Worm (Caenorhabditis elegans) whole organism, L2 larva: Measurements from ENCODE around the gene F32E10.9.
A peak's percentile ranks its signal among the peaks of the same experiment; 100 is the strongest.

ENCODE experiments used
- C34F6.9 ChIP-seq: fragments of 150-350 bp; optimal IDR thresholded peaks from 2 replicates; lab custom pipeline; 2014; ENCODE audit warnings: missing biosample characterization, missing genetic modification characterization
- alr-1 ChIP-seq: fragments of 150-350 bp; optimal IDR thresholded peaks from 2 replicates; lab custom pipeline; 2014; ENCODE audit warnings: missing biosample characterization, missing genetic modification characterization
- blmp-1 ChIP-seq: sonication (generic microtip); optimal IDR thresholded peaks from 2 replicates; lab custom pipeline; 2017; ENCODE audit warnings: missing genetic modification characterization, mild to moderate bottlenecking, missing compliant biosample characterization, antibody characterized with exemption, moderate library complexity; ENCODE audit not compliant: insufficient read depth
- mab-5 ChIP-seq: fragments of 150-350 bp; optimal IDR thresholded peaks from 2 replicates; lab custom pipeline; 2014; ENCODE audit warnings: missing biosample characterization, missing genetic modification characterization
- mdl-1 ChIP-seq, 2 experiments: fragments of 150-350 bp in 1 of 2; sonication (generic microtip) in 1 of 2; optimal IDR thresholded peaks; 2 replicates each; lab custom pipeline; 2017; ENCODE audit warnings: missing biosample characterization in 2 of 2, missing genetic modification characterization in 2 of 2
- nhr-11 ChIP-seq: fragments of 150-350 bp; optimal IDR thresholded peaks from 2 replicates; lab custom pipeline; 2014; ENCODE audit warnings: missing biosample characterization, missing genetic modification characterization
- nhr-77 ChIP-seq: fragments of 150-350 bp; optimal IDR thresholded peaks from 2 replicates; lab custom pipeline; 2014; ENCODE audit warnings: missing biosample characterization, missing genetic modification characterization
- unc-39 ChIP-seq: fragments of 150-350 bp; optimal IDR thresholded peaks from 2 replicates; lab custom pipeline; 2014; ENCODE audit warnings: missing biosample characterization, missing genetic modification characterization
- ztf-4 ChIP-seq: fragments of 150-350 bp; optimal IDR thresholded peaks from 2 replicates; lab custom pipeline; 2014; ENCODE audit warnings: missing biosample characterization, missing genetic modification characterization

DNA sequence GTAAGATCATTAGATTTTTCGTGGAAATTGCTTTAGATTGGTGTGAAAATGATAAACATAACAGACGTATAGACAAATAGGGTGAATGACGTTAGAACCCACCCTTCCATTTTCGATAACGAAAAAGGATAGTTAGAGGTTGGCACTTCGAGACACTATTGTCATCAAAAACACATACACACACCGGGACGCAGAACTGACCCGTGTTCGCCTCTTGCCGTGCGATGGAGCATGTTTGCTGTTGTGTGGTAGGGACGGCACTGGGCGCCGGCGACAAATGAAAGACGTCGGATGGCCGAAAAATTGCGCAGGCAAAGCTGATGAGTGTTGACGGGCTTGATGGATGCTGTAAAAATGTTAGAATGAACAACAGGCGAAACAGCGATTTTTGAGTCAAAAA is 13.9 kb downstream of the F32E10.9 start:
- TF ChIP-seq unc-39 (tag; lab: Kevin White, UChicago) (no peak), ztf-4 (tag; lab: Kevin White, UChicago) (no peak), nhr-77 (tag; lab: Kevin White, UChicago) (no peak), blmp-1 (no peak), alr-1 (tag; lab: Kevin White, UChicago) (no peak), C34F6.9 (tag; lab: Kevin White, UChicago) (peak; percentile 28), mdl-1 (tag; optimal IDR thresholded peaks at IDR 0.05; lab: Kevin White, UChicago) (no peak), mab-5 (tag; lab: Kevin White, UChicago) (no peak), nhr-11 (tag; lab: Kevin White, UChicago) (no peak)
